Worm (Caenorhabditis elegans): ENCODE results near the gene srh-60.

srh-60 gene

DNA sequence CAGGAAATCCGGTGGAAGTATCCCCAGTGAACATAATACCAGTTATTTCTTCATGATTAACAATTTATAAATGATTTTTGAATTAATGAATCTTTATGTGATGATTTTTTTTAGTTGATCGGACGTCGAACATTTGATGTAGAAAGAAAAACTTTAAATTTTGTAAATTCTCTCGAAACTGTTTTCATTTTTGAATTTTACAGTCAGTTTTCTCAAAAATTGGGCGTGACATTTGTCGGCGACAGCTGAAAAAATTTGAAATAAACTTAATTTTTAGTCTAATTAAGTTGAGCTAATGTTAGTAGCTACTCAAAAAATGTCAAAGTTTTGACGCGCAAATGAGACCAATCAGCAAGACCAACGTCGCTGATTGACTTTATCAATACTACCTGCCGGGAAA, at the start of gene srh-60:
srh-60 (plus strand) TSS at position 301 of the 400 bp plus-strand sequence.
- no peak for TF ChIP-seq tbx-7 (tag; optimal IDR thresholded peaks at IDR 0.05)

DNA sequence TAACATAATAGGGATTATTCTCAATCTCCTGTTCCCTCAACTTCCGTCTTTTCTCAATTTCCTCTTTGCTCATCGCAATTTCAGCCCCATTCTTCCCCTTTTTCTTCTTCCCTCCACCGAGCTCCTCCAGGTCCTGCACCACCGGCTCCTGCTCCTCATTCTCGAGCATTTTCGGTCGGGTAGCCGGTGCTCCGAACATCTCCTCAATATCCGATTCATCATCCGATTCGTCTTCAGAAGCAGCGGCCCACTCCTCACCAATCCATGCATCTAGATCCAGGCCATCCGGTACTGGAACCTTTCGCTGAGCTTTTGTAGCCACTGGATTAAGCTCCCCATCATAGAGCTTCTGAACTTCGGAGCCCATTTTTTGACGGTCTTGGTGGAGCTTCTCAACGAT, 43.4 kb upstream of the srh-60 start:
- no peak for TF ChIP-seq ceh-30 (tag; optimal IDR thresholded peaks at IDR 0.05)
- no peak for TF ChIP-seq sox-2 (GFP tag; IDR thresholded peaks at IDR 0.05)
- TF ChIP-seq npax-4 (tag; optimal IDR thresholded peaks at IDR 0.05), result no peak
- no peak for TF ChIP-seq pha-2 (tag; optimal IDR thresholded peaks at IDR 0.05)
- no peak for TF ChIP-seq hlh-30 (tag; optimal IDR thresholded peaks at IDR 0.05; ENCODE audit: insufficient read depth)
- TF ChIP-seq hlh-8 (tag; optimal IDR thresholded peaks at IDR 0.05), result no peak
- no peak for TF ChIP-seq fax-1 (tag; optimal IDR thresholded peaks at IDR 0.05)
- TF ChIP-seq ceh-6 (GFP tag; optimal IDR thresholded peaks at IDR 0.05), result no peak
- no peak for TF ChIP-seq hlh-15 (tag; optimal IDR thresholded peaks at IDR 0.05)
- TF ChIP-seq ets-4 (tag; optimal IDR thresholded peaks at IDR 0.05), result no peak
- no peak for TF ChIP-seq nhr-232 (tag; optimal IDR thresholded peaks at IDR 0.05)
- no peak for TF ChIP-seq lin-11 (tag; optimal IDR thresholded peaks at IDR 0.05)
- TF ChIP-seq nfya-1 (tag; optimal IDR thresholded peaks at IDR 0.05), result no peak
- no peak for TF ChIP-seq tbx-7 (tag; optimal IDR thresholded peaks at IDR 0.05)
- no peak for TF ChIP-seq ceh-48 (tag; optimal IDR thresholded peaks at IDR 0.05)
- TF ChIP-seq ceh-31 (tag; optimal IDR thresholded peaks at IDR 0.05), result no peak
- no peak for TF ChIP-seq sox-4 (tag; optimal IDR thresholded peaks at IDR 0.05)

DNA sequence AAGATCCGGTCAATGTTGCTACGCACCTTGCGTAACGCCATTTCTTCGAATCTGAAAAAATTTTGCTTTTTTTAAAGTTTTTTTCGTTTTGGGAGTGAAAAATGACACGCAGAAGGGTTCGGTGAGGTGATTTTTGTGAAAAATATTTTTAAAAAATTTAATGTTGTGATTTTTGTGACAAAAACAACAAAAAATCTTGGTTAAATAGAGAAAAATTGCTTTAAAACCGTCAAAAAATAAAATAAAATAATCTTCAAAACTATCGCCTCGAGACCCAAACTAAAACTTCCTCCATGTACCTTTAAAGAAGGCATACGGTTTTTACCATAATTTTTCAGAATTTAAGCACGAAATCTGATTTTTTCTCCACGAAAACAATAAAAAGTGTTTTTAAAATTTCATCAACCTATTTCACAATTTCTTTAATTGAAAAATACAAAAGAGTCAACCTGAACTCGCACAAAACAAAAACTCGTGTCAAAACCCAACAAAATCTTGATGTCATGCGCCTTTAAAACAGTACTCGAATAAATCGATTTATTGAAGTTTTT, 37.0 kb upstream of the srh-60 start, which contains the start of gene apd-3:
apd-3 (minus strand) TSS at position 51 of the 551 bp plus-strand sequence.
- TF ChIP-seq nhr-11 (tag; optimal IDR thresholded peaks at IDR 0.05), result no peak
- no peak for TF ChIP-seq ceh-18 (tag; optimal IDR thresholded peaks at IDR 0.05)
- no peak for TF ChIP-seq ceh-9 (tag; optimal IDR thresholded peaks at IDR 0.05)
- no peak for TF ChIP-seq pros-1 (tag; optimal IDR thresholded peaks at IDR 0.05)
- TF ChIP-seq sdc-2 (tag; optimal IDR thresholded peaks at IDR 0.05), result no peak
- no peak for TF ChIP-seq fkh-10 (GFP tag; optimal IDR thresholded peaks at IDR 0.05)
- TF ChIP-seq pqm-1 (tag; optimal IDR thresholded peaks at IDR 0.05), result no peak
- TF ChIP-seq ceh-34 (tag; optimal IDR thresholded peaks at IDR 0.05), result no peak
- TF ChIP-seq lin-11 (tag; optimal IDR thresholded peaks at IDR 0.05), result no peak
- no peak for TF ChIP-seq ceh-31 (tag; optimal IDR thresholded peaks at IDR 0.05)
- no peak for TF ChIP-seq Y22D7AL.16 (tag; optimal IDR thresholded peaks at IDR 0.05)
- no peak for TF ChIP-seq che-1 (tag; optimal IDR thresholded peaks at IDR 0.05)
- TF ChIP-seq hlh-13 (GFP tag; optimal IDR thresholded peaks at IDR 0.05), result no peak
- TF ChIP-seq unc-86 (tag; optimal IDR thresholded peaks at IDR 0.05), result no peak
- no peak for TF ChIP-seq unc-42 (tag; optimal IDR thresholded peaks at IDR 0.05)
- no peak for TF ChIP-seq ceh-2 (tag; optimal IDR thresholded peaks at IDR 0.05)
- TF ChIP-seq K02D7.2 (tag; optimal IDR thresholded peaks at IDR 0.05), result no peak

DNA sequence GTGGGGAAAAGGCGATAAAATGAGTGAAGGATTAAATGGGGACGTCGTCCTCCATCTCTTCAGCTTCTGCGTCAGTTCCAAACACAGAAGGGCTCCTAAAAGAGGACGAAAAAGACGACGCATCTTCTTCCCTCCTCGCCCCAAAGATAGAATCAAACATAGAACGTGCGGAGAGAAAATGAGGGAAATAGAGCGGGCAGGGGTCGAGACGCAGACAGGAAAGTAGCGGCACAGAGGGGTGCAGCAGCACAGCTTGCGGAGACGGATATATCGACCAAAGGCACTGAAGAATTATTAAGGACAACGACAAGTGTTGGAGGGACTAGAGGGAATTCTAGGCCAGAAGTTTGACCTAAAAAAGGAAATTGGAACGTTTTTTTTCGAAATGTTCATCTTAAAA, 36.2 kb upstream of the srh-60 start:
- TF ChIP-seq rnt-1 (tag; optimal IDR thresholded peaks at IDR 0.05) (peak; percentile 20), ceh-22 (tag; optimal IDR thresholded peaks at IDR 0.05) (no peak), ama-1 (optimal IDR thresholded peaks at IDR 0.05) (no peak), ceh-31 (tag; optimal IDR thresholded peaks at IDR 0.05) (peak; percentile 82), syd-9 (tag; optimal IDR thresholded peaks at IDR 0.05) (peak; percentile 47), ceh-19 (GFP tag; optimal IDR thresholded peaks at IDR 0.05) (no peak), unc-55 (GFP tag; optimal IDR thresholded peaks at IDR 0.05) (no peak), hlh-6 (tag; optimal IDR thresholded peaks at IDR 0.05) (no peak), C38D4.7 (GFP tag; optimal IDR thresholded peaks at IDR 0.05) (no peak), elt-4 (tag; optimal IDR thresholded peaks at IDR 0.05) (no peak), ref-2 (tag; optimal IDR thresholded peaks at IDR 0.05) (no peak), nfya-1 (tag; optimal IDR thresholded peaks at IDR 0.05) (peak; percentile 37), hlh-15 (tag; optimal IDR thresholded peaks at IDR 0.05) (no peak), nhr-11 (tag; optimal IDR thresholded peaks at IDR 0.05) (no peak), ceh-48 (tag; optimal IDR thresholded peaks at IDR 0.05) (peak; percentile 39), npax-4 (tag; optimal IDR thresholded peaks at IDR 0.05) (no peak), unc-42 (tag; optimal IDR thresholded peaks at IDR 0.05) (peak; percentile 81), C08G9.2 (tag; optimal IDR thresholded peaks at IDR 0.05) (peak; percentile 51), nhr-232 (tag; optimal IDR thresholded peaks at IDR 0.05) (no peak), tbx-2 (tag; optimal IDR thresholded peaks at IDR 0.05) (peak; percentile 48), lin-11 (tag; optimal IDR thresholded peaks at IDR 0.05) (no peak), mec-3 (tag; optimal IDR thresholded peaks at IDR 0.05; ENCODE audit: borderline replicate concordance) (peak; percentile 52), ceh-34 (tag; optimal IDR thresholded peaks at IDR 0.05) (peak; percentile 53), ceh-18 (tag; optimal IDR thresholded peaks at IDR 0.05) (peak; percentile 37)
